Worm (Caenorhabditis elegans): ENCODE data around the gene str-198.

The str-198 gene

ce11 chrV:16032761-16033160 lies 14.8 kb upstream of the str-198 start, which contains the start of gene T10C6.16:
Gene T10C6.16, minus strand, starts transcription at chrV:16033005.
- no peak for TF ChIP-seq hnd-1 (tag; optimal IDR thresholded peaks at IDR 0.05)
- TF ChIP-seq hmg-4 (GFP tag; optimal IDR thresholded peaks at IDR 0.05), result no peak
- TF ChIP-seq hmbx-1 (tag; optimal IDR thresholded peaks at IDR 0.05), result no peak
- no peak for TF ChIP-seq scrt-1 (GFP tag; IDR thresholded peaks at IDR 0.05)
- no peak for TF ChIP-seq aly-1 (tag; optimal IDR thresholded peaks at IDR 0.05)
- no peak for TF ChIP-seq B0310.2 (tag; optimal IDR thresholded peaks at IDR 0.05)
- no peak for TF ChIP-seq ceh-36 (tag; optimal IDR thresholded peaks at IDR 0.05)
- no peak for TF ChIP-seq ceh-13 (GFP tag; optimal IDR thresholded peaks at IDR 0.05)
- TF ChIP-seq F13C5.2 (tag; optimal IDR thresholded peaks at IDR 0.05), result no peak
- TF ChIP-seq flt-1 (GFP tag; IDR thresholded peaks at IDR 0.05), result no peak
- no peak for TF ChIP-seq tbx-11 (GFP tag; IDR thresholded peaks at IDR 0.05)
- TF ChIP-seq ets-7 (tag; optimal IDR thresholded peaks at IDR 0.05), result no peak
- TF ChIP-seq tbx-37 (GFP tag; conservative IDR thresholded peaks at IDR 0.05), result no peak
- no peak for TF ChIP-seq pes-1 (GFP tag; IDR thresholded peaks at IDR 0.05)
- TF ChIP-seq tra-4 (tag; optimal IDR thresholded peaks at IDR 0.05), result no peak
- no peak for TF ChIP-seq sea-1 (GFP tag; conservative IDR thresholded peaks at IDR 0.05)
- no peak for TF ChIP-seq ama-1 (optimal IDR thresholded peaks at IDR 0.05)

- TF ChIP-seq hmg-4 (GFP tag; optimal IDR thresholded peaks at IDR 0.05) (no peak), sea-1 (GFP tag; conservative IDR thresholded peaks at IDR 0.05) (no peak), tbx-37 (GFP tag; conservative IDR thresholded peaks at IDR 0.05) (no peak), B0310.2 (tag; optimal IDR thresholded peaks at IDR 0.05) (no peak), scrt-1 (GFP tag; IDR thresholded peaks at IDR 0.05) (no peak), hmbx-1 (tag; optimal IDR thresholded peaks at IDR 0.05) (no peak), F13C5.2 (tag; optimal IDR thresholded peaks at IDR 0.05) (no peak), ceh-13 (GFP tag; optimal IDR thresholded peaks at IDR 0.05) (no peak), hnd-1 (tag; optimal IDR thresholded peaks at IDR 0.05) (no peak)
Measured at ce11 chrV:16033491-16033890, 14.1 kb upstream of the str-198 start.

ce11 chrV:16036166-16036565 lies 11.4 kb upstream of the str-198 start, which contains the start of gene T10C6.10:
Gene T10C6.10, plus strand, starts transcription at chrV:16036413.
- TF ChIP-seq F13C5.2 (tag; optimal IDR thresholded peaks at IDR 0.05) (no peak), tbx-37 (GFP tag; conservative IDR thresholded peaks at IDR 0.05) (no peak), ceh-36 (tag; optimal IDR thresholded peaks at IDR 0.05) (no peak), hnd-1 (tag; optimal IDR thresholded peaks at IDR 0.05) (no peak), tra-4 (tag; optimal IDR thresholded peaks at IDR 0.05) (no peak), flt-1 (GFP tag; IDR thresholded peaks at IDR 0.05) (no peak), B0310.2 (tag; optimal IDR thresholded peaks at IDR 0.05) (no peak), ama-1 (optimal IDR thresholded peaks at IDR 0.05) (no peak), hmg-4 (GFP tag; optimal IDR thresholded peaks at IDR 0.05) (no peak), pes-1 (GFP tag; IDR thresholded peaks at IDR 0.05) (no peak), scrt-1 (GFP tag; IDR thresholded peaks at IDR 0.05) (no peak), sea-1 (GFP tag; conservative IDR thresholded peaks at IDR 0.05) (no peak), ceh-13 (GFP tag; optimal IDR thresholded peaks at IDR 0.05) (no peak), tbx-11 (GFP tag; IDR thresholded peaks at IDR 0.05) (no peak), hmbx-1 (tag; optimal IDR thresholded peaks at IDR 0.05) (no peak)

- TF ChIP-seq pes-1 (GFP tag; IDR thresholded peaks at IDR 0.05) (peak; percentile 80), sea-1 (GFP tag; conservative IDR thresholded peaks at IDR 0.05) (peak; percentile 69), flt-1 (GFP tag; IDR thresholded peaks at IDR 0.05) (peak; percentile 59; the same call in 1 of the 2 replicates), tbx-37 (GFP tag; conservative IDR thresholded peaks at IDR 0.05) (0 out of 2 replicates have a peak, but pooled peaks have one; percentile 9), aly-1 (tag; optimal IDR thresholded peaks at IDR 0.05) (peak; percentile 58), ama-1 (optimal IDR thresholded peaks at IDR 0.05) (peak; percentile 87), tbx-11 (GFP tag; IDR thresholded peaks at IDR 0.05) (0 out of 2 replicates have a peak, but pooled peaks have one; percentile 4)
Measured at ce11 chrV:16040140-16040827, 7.3 kb upstream of the str-198 start, which contains the start of the genes his-4 and his-3. Gene his-4, minus strand, starts transcription at chrV:16040515. Gene his-3, plus strand, starts transcription at chrV:16040808.

ce11 chrV:16040848-16041247 lies 6.8 kb upstream of the str-198 start:
- TF ChIP-seq hmbx-1 (tag; optimal IDR thresholded peaks at IDR 0.05) (peak; percentile 8), pes-1 (GFP tag; IDR thresholded peaks at IDR 0.05) (peak; percentile 61), aly-1 (tag; optimal IDR thresholded peaks at IDR 0.05) (peak; percentile 45), ama-1 (optimal IDR thresholded peaks at IDR 0.05) (peak; percentile 77), scrt-1 (GFP tag; IDR thresholded peaks at IDR 0.05) (0 out of 2 replicates have a peak, but pooled peaks have one; percentile 17), flt-1 (GFP tag; IDR thresholded peaks at IDR 0.05) (0 out of 2 replicates have a peak, but pooled peaks have one; percentile 6)

ce11 chrV:16041412-16041811 lies 6.2 kb upstream of the str-198 start:
- TF ChIP-seq tra-4 (tag; optimal IDR thresholded peaks at IDR 0.05) (no peak), scrt-1 (GFP tag; IDR thresholded peaks at IDR 0.05) (no peak), ceh-36 (tag; optimal IDR thresholded peaks at IDR 0.05) (no peak), tbx-37 (GFP tag; conservative IDR thresholded peaks at IDR 0.05) (no peak), pes-1 (GFP tag; IDR thresholded peaks at IDR 0.05) (no peak; the same call in 1 of the 2 replicates), hnd-1 (tag; optimal IDR thresholded peaks at IDR 0.05) (no peak)

ce11 chrV:16041925-16042742 lies 5.5 kb upstream of the str-198 start, which contains the start of the genes his-2 and his-1:
Gene his-2, minus strand, starts transcription at chrV:16042283.
Gene his-1, plus strand, starts transcription at chrV:16042520.
- TF ChIP-seq tbx-11 (GFP tag; IDR thresholded peaks at IDR 0.05) (peak; percentile 49; the same call in 1 of the 2 replicates), ama-1 (optimal IDR thresholded peaks at IDR 0.05) (peak; percentile 95), aly-1 (tag; optimal IDR thresholded peaks at IDR 0.05) (peak; percentile 61), sea-1 (GFP tag; conservative IDR thresholded peaks at IDR 0.05) (peak; percentile 47; the same call in 1 of the 2 replicates), flt-1 (GFP tag; IDR thresholded peaks at IDR 0.05) (peak; percentile 43), pes-1 (GFP tag; IDR thresholded peaks at IDR 0.05) (peak; percentile 73)
